Fruit fly (Drosophila melanogaster): Measurements from ENCODE around the gene CG42537.

The CG42537 gene

dm6 chr3R:6404174-6404573 is 26.6 kb downstream of the CG42537 start (continued):
- TF ChIP-seq CG18599 (GFP tag; optimal IDR thresholded peaks at IDR 0.05): peak; percentile 80
- peak; percentile 33 for TF ChIP-seq psq (GFP tag; optimal IDR thresholded peaks at IDR 0.05)
- TF ChIP-seq bigmax (GFP tag; optimal IDR thresholded peaks at IDR 0.05): no peak
- TF ChIP-seq CG11093 (GFP tag; IDR thresholded peaks at IDR 0.05): peak; percentile 60; the same call in 2 of the 3 replicates
- TF ChIP-seq Ravus (GFP tag; IDR thresholded peaks at IDR 0.05): peak; percentile 69
- TF ChIP-seq CG1792 (GFP tag; optimal IDR thresholded peaks at IDR 0.05): peak; percentile 28
- TF ChIP-seq CG9876 (GFP tag; optimal IDR thresholded peaks at IDR 0.05): no peak
- TF ChIP-seq CG18764 (GFP tag; optimal IDR thresholded peaks at IDR 0.05): peak; percentile 44
- no peak for TF ChIP-seq gfzf (GFP tag; optimal IDR thresholded peaks at IDR 0.05)
- TF ChIP-seq CG5245 (GFP tag; optimal IDR thresholded peaks at IDR 0.05): peak; percentile 68
- peak; percentile 22 for TF ChIP-seq CG17802 (tag; optimal IDR thresholded peaks at IDR 0.05)
- TF ChIP-seq wor (GFP tag; IDR thresholded peaks at IDR 0.05): peak; percentile 78
- TF ChIP-seq CG5180 (GFP tag; optimal IDR thresholded peaks at IDR 0.05): peak; percentile 19
- peak; percentile 80 for TF ChIP-seq CoRest (tag; optimal IDR thresholded peaks at IDR 0.05)
- peak; percentile 69 for TF ChIP-seq CG16863 (GFP tag; optimal IDR thresholded peaks at IDR 0.05)
- TF ChIP-seq CG11247 (GFP tag; IDR thresholded peaks at IDR 0.05): peak; percentile 85
- TF ChIP-seq lilli (GFP tag; optimal IDR thresholded peaks at IDR 0.05): peak; percentile 83
- TF ChIP-seq pum (GFP tag; optimal IDR thresholded peaks at IDR 0.05): peak; percentile 66
- TF ChIP-seq CG4360 (GFP tag; IDR thresholded peaks at IDR 0.05): no peak
- peak; percentile 87 for TF ChIP-seq zfh1 (GFP tag; IDR thresholded peaks at IDR 0.05)
- TF ChIP-seq wek (GFP tag; optimal IDR thresholded peaks at IDR 0.05): peak; percentile 27
- TF ChIP-seq CG12071 (GFP tag; optimal IDR thresholded peaks at IDR 0.05): peak; percentile 57
- TF ChIP-seq Nf-YB (GFP tag; optimal IDR thresholded peaks at IDR 0.05): peak; percentile 46
- TF ChIP-seq Bteb2 (GFP tag; optimal IDR thresholded peaks at IDR 0.05): peak; percentile 36
- TF ChIP-seq Vsx1 (GFP tag; optimal IDR thresholded peaks at IDR 0.05): peak; percentile 71
- TF ChIP-seq Meics (GFP tag; optimal IDR thresholded peaks at IDR 0.05): peak; percentile 80
- TF ChIP-seq Rfx (GFP tag; IDR thresholded peaks at IDR 0.05): peak; percentile 91
- no peak for TF ChIP-seq CG7745 (tag; optimal IDR thresholded peaks at IDR 0.05)
- TF ChIP-seq CG17328 (GFP tag; IDR thresholded peaks at IDR 0.05): peak; percentile 90
- no peak for TF ChIP-seq Gsc (GFP tag; IDR thresholded peaks at IDR 0.05)
- peak; percentile 62 for TF ChIP-seq CG10654 (GFP tag; optimal IDR thresholded peaks at IDR 0.05)
- TF ChIP-seq CG30403 (GFP tag; optimal IDR thresholded peaks at IDR 0.05): peak; percentile 82
- TF ChIP-seq fd102C (GFP tag; optimal IDR thresholded peaks at IDR 0.05): no peak
- peak; percentile 67; the same call in 1 of the 3 replicates for TF ChIP-seq Optix (GFP tag; IDR thresholded peaks at IDR 0.05)
- peak; percentile 56 for TF ChIP-seq MTF-1 (GFP tag; optimal IDR thresholded peaks at IDR 0.05; ENCODE audit: borderline replicate concordance)
- TF ChIP-seq Hr3 (GFP tag; optimal IDR thresholded peaks at IDR 0.05): peak; percentile 80
- TF ChIP-seq CG10543 (GFP tag; optimal IDR thresholded peaks at IDR 0.05): peak; percentile 33
- peak; percentile 29 for TF ChIP-seq pb (GFP tag; optimal IDR thresholded peaks at IDR 0.05)
- peak; percentile 81 for TF ChIP-seq CG9932 (GFP tag; IDR thresholded peaks at IDR 0.05)
- TF ChIP-seq CG10321 (GFP tag; IDR thresholded peaks at IDR 0.05): no peak
- peak; percentile 74 for TF ChIP-seq fd3F (GFP tag; optimal IDR thresholded peaks at IDR 0.05)
- TF ChIP-seq ranshi (GFP tag; IDR thresholded peaks at IDR 0.05): peak; percentile 86
- TF ChIP-seq CG13424 (tag; optimal IDR thresholded peaks at IDR 0.05): peak; percentile 79
- TF ChIP-seq CG31365 (tag; optimal IDR thresholded peaks at IDR 0.05): peak; percentile 26
- TF ChIP-seq kah (GFP tag; optimal IDR thresholded peaks at IDR 0.05): peak; percentile 3
- TF ChIP-seq CG12219 (GFP tag; optimal IDR thresholded peaks at IDR 0.05): peak; percentile 73
- TF ChIP-seq Dip2 (GFP tag; IDR thresholded peaks at IDR 0.05): no peak
- TF ChIP-seq CG32767 (GFP tag; IDR thresholded peaks at IDR 0.05): peak; percentile 85; the same call in 1 of the 2 replicates
- peak; percentile 89 for TF ChIP-seq Sox102F (GFP tag; optimal IDR thresholded peaks at IDR 0.05)
- TF ChIP-seq sima (GFP tag; optimal IDR thresholded peaks at IDR 0.05): no peak
- peak; percentile 72 for TF ChIP-seq Rx (GFP tag; IDR thresholded peaks at IDR 0.05)

Data from whole organism, embryonic.